Fruit fly (Drosophila melanogaster) ovary, adult (tissue): ENCODE results near the gene CG18599.

Source experiments
- CG17801 ChIP-seq: fragments of 200-800 bp; optimal IDR thresholded peaks from 2 replicates; lab custom pipeline; 2019; ENCODE audit warnings: missing biosample characterization, mild to moderate bottlenecking, missing genetic modification characterization, moderate library complexity; ENCODE audit not compliant: partially characterized antibody

CG18599 gene

DNA sequence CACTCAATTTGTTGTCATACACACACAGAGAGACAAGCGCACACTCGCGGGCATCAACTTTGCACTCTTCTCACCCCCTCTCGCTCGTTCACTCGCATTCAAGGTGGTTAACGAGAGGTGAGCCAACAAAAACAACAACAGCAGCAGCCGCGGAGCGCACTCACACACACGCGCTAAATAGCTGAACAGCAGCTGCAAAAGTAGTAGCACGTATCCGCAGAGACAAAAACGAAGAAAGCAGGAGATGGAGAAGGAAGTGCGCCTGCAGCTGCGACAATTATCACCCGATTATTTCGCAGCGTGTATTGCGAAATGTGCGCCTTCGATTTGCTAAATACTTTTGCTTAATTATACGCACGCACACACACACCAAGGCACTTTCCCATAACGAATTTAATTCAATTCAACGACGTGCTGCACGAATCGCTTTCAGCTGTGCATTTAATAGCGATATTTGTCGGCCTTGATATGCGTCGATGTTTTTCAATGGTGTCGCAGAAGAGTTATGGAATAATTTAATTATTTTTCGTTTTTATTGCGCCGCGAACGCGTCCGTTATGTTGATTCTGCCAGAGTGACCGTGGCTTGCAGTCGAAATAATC is 30.8 kb downstream of the CG18599 start:
- no peak for TF ChIP-seq CG17801 (GFP tag; lab: Kevin White, UChicago)

DNA sequence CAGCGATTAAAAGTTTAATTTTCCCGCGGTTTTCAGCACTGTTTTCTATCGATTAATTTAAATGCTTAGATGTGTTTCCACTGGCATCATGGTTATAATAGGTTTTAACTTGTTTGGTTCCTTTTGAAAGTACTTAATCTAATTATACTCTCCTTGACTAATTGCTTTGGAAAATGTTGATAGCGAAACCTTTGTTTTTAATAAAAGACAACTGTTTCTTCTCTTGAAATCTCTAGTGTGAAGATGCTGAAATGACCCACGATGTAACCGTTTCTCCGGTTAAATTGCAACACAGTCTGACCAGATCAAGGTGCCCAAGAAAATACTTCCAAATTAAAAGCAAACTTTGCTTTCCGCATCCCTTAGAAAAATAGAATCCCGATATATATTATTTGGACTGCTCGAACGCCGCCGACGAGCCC is 31.3 kb downstream of the CG18599 start, which contains the start of gene Dlc90F:
Dlc90F (plus strand) TSS at position 330 of the 422 bp plus-strand sequence.
- no peak for TF ChIP-seq CG17801 (GFP tag; lab: Kevin White, UChicago)

DNA sequence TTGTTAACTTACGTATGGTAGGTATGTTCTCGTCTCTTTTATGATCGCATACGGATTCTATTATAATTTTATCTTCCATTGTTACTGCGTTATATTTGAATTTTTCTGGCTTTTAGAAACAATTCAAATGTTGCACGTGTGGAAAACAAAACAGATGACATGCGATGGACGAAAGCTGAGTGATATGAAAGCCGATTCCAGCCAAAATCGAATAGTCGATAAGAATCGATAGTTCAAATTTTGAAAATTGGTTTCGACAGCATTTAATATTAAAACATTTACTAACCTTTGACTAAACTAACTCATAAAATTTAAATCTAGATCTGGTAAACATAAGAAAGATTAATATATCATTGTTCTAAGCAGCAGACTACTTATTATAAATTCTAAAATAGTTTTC is 34.0 kb downstream of the CG18599 start, which contains the start of gene Polr1E:
Polr1E (minus strand) TSS at position 160 of the 400 bp plus-strand sequence.
- no peak for TF ChIP-seq CG17801 (GFP tag; lab: Kevin White, UChicago)

DNA sequence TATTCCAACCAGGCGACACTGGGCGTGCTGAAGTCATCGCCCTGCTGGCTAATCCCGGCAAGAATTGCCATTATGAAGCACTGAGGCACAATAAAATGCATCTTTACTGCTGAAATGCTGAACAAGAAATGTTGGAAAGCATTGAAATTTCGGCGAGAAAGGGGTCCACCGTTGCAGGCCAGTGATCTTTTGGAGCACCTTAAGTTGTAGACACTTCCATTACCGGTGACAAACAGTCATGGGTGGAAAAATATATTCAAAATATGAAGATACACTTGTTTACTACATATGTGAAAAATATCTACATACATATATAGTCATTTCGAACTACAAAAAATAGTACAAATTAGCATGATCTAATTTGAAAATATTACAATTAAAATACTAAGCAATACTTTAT is 35.2 kb downstream of the CG18599 start, which contains the start of gene CG7126:
CG7126 (minus strand) TSS at position 101 of the 400 bp plus-strand sequence.
- no peak for TF ChIP-seq CG17801 (GFP tag; lab: Kevin White, UChicago)

DNA sequence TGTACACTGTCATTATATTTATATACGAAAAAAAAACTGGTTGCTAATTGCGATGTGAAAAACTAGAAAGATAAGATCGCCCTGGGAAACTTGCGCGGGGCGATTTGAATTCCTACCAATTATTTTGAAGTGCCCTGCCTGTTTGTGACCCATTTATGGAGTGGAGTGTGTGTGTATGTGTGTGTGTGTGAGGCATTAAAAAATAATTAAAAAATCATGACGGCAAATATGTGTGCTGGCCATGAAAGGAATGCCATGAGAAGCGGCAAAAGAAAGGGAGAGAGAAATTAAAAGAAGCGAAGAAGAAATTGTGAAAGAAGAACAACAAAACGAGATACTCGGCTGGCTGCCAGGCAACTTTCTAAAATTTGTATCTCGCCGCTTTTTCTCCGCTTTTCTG is 42.3 kb downstream of the CG18599 start:
- no peak for TF ChIP-seq CG17801 (GFP tag; lab: Kevin White, UChicago)

DNA sequence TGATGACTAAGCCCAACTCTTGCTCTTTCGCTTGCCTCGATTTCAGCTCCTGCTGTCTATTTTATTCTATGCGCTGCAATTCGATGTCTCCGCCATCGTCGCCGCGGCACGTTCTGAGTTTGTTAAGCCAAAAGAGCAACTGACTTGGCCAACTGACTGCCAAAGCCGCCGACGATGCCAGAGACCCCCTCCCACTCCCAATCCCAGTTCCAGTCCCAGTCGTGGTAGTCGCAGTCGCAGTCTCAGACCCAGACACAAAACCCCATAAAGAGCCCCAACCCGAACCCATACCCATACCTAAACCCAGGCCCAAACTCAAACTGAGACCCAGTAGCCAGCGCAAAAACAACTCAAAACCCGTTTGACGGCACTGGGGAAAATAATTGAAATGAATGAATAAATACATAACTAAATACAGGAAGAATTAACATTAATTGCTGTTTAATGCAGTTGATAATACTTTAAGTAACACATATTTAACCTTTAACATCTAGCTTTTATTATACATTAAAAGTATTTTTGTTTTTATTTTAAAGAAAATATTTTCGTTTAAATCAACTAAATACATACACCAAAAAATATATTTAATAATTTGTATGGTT is 43.3 kb downstream of the CG18599 start:
- no peak for TF ChIP-seq CG17801 (GFP tag; lab: Kevin White, UChicago)

DNA sequence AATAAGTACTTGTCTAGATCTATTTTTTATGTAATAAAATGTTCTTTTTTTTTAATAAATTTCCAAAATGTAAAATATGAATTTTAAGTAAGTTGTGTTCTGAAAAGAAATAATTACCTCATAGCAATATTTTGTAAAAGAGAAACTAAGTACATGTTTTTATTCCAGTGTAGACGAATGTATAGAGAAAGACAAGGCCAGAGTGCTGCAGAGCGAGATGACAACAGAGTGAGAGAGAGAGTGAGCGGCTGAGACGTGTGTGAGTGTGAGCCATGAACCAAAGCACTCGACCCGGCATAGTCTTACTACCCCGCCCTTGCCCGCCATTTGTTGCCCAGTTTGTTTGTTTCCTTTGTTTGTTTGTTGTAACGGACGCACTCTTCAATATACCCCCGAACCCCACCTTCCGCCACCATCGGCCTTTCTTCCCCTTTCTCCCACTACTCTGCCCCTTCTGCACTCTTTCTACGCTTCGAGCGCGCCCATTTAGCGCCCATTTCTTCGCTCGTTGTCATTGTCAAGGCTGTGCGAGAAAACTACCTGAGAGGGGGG is 43.9 kb downstream of the CG18599 start:
- TF ChIP-seq CG17801 (GFP tag; lab: Kevin White, UChicago): no peak

DNA sequence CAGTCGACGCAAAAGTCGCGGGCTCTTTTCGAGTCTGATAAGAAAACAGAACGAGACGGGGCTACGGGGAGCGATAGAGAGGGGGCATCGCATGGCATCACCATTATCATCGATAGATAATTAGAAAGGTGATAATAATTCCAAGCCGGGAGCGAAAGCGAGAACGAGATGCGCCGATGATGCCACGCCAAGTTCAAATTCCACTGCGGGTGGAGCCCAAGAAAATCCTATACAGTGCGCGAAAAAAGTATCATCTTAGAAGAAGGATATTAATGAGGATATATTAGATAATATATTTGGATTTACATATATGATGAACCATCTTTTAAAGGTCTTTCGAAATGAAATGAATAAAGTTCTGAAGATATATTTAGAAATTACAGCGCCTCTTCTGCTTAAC is 45.2 kb downstream of the CG18599 start:
- TF ChIP-seq CG17801 (GFP tag; lab: Kevin White, UChicago): no peak

DNA sequence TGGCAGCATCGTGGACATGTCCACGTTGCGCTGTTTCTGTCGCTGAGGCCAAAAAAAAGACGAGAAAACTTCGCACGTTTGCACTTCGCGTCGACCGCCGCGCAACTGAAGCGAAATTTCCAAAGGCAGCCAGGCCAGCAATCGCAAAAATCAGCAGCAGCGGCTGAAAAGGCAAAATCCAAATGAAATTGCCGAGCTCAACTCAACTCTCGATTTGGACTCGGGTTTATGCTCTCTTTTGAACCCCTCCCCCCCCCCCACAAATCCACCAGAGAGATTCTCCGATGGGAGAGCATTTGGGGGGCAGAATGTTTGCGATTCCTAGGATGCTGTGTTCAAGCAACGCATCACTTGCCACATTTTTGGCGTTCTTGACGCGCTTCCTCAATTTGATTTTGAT is 46.7 kb downstream of the CG18599 start, which contains the start of gene PKD:
PKD (minus strand) TSS at position 88 of the 400 bp plus-strand sequence.
- no peak for TF ChIP-seq CG17801 (GFP tag; lab: Kevin White, UChicago)

DNA sequence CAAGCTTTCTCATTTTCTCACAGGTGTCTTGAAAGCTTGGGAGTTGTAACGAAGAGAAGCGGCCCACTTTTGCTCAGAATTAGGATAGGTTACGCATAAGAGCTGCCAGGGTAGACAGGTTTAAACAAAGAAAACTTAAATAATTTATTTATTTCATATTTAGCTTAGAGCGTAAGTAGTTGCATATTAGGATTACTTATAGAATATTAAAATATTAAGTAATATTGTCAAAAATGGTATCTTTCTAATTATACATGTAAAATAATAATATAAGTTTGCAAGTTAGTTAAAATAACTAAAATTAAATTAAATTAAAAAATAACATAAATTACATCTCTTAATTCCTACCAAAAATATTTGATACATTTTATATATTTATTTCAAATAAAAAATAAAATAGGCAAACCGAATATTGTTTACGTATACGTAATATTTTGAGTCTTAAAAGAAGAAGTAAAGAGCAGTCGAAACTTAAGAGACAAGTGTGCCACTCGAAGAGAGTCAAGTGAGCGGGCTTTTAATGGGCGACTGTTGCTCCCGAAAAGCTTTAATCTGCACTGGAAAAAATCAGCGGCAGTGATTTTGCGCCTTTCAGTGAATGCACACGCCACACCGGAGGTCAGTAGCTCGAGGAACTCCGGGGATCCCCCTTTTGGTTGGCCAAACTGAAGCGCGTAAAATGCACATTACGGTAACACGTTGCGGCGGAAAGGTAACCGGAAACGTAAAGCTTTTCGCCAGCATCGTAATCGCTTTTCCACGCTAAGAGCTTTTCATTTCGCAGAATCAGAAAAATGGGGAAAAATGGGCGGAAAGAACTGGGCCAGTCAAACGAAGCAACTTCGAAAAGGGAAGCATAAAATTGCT is 47.5 kb downstream of the CG18599 start:
- no peak for TF ChIP-seq CG17801 (GFP tag; lab: Kevin White, UChicago)
